Worm (Caenorhabditis elegans) whole organism, mixed stage, embryonic: ENCODE data around the gene mnm-2.

Source experiments
- blmp-1 ChIP-seq: fragments of 150-350 bp; optimal IDR thresholded peaks from 2 replicates; lab custom pipeline; 2014; ENCODE audit warnings: missing biosample characterization, missing genetic modification characterization
- lin-13 ChIP-seq: fragments of 150-350 bp; optimal IDR thresholded peaks from 2 replicates; lab custom pipeline; 2014; ENCODE audit warnings: missing biosample characterization, missing genetic modification characterization
- lin-32 ChIP-seq: fragments of 200-800 bp; sonication (Bioruptor generic); optimal IDR thresholded peaks from 2 replicates; lab custom pipeline; 2018; ENCODE audit warnings: mild to moderate bottlenecking, missing genetic modification characterization, missing compliant biosample characterization
- nhr-12 ChIP-seq: fragments of 150-350 bp; optimal IDR thresholded peaks from 2 replicates; lab custom pipeline; 2014; ENCODE audit warnings: missing biosample characterization, missing genetic modification characterization
- pha-4 ChIP-seq: fragments of 150-350 bp; optimal IDR thresholded peaks from 2 replicates; lab custom pipeline; 2018; ENCODE audit warnings: missing biosample characterization, missing genetic modification reagents, missing genetic modification characterization
- snpc-4 ChIP-seq: fragments of 150-350 bp; optimal IDR thresholded peaks from 2 replicates; lab custom pipeline; 2014; ENCODE audit warnings: missing biosample characterization, missing genetic modification characterization

- TF ChIP-seq pha-4 (tag; lab: Kevin White, UChicago) (no peak), blmp-1 (no peak), nhr-12 (tag; lab: Kevin White, UChicago) (no peak), snpc-4 (tag; lab: Kevin White, UChicago) (no peak), lin-32 (no peak), lin-13 (tag; lab: Kevin White, UChicago) (no peak)
Observed at ce11 chrX:7445734-7446133, 21.0 kb upstream of the mnm-2 start.
